Fruit fly (Drosophila melanogaster): ENCODE data around the gene Ald2.

The Ald2 gene

dm6 chr3R:26463146-26463545, 49.3 kb downstream of the Ald2 start:
- TF ChIP-seq ttk (optimal IDR thresholded peaks at IDR 0.05) (no peak), Sin3A (optimal IDR thresholded peaks at IDR 0.05) (no peak), Myc (optimal IDR thresholded peaks at IDR 0.05) (no peak), h (optimal IDR thresholded peaks at IDR 0.05) (no peak), insv (optimal IDR thresholded peaks at IDR 0.05) (no peak)

dm6 chr3R:26463558-26463957, 49.7 kb downstream of the Ald2 start:
- TF ChIP-seq Sin3A (optimal IDR thresholded peaks at IDR 0.05) (no peak), h (optimal IDR thresholded peaks at IDR 0.05) (no peak), ttk (optimal IDR thresholded peaks at IDR 0.05) (no peak), Myc (optimal IDR thresholded peaks at IDR 0.05) (no peak), psq (optimal IDR thresholded peaks at IDR 0.05) (no peak), insv (optimal IDR thresholded peaks at IDR 0.05) (no peak)

- TF ChIP-seq h (optimal IDR thresholded peaks at IDR 0.05) (no peak), ttk (optimal IDR thresholded peaks at IDR 0.05) (no peak), insv (optimal IDR thresholded peaks at IDR 0.05) (no peak), psq (optimal IDR thresholded peaks at IDR 0.05) (no peak), Myc (optimal IDR thresholded peaks at IDR 0.05) (no peak), Sin3A (optimal IDR thresholded peaks at IDR 0.05) (no peak)
Observed at dm6 chr3R:26464370-26464769, 50.5 kb downstream of the Ald2 start.

- no peak for TF ChIP-seq insv (optimal IDR thresholded peaks at IDR 0.05)
- TF ChIP-seq h (optimal IDR thresholded peaks at IDR 0.05): no peak
- TF ChIP-seq Sin3A (optimal IDR thresholded peaks at IDR 0.05): no peak
- no peak for TF ChIP-seq ttk (optimal IDR thresholded peaks at IDR 0.05)
- no peak for TF ChIP-seq Myc (optimal IDR thresholded peaks at IDR 0.05)
- TF ChIP-seq psq (optimal IDR thresholded peaks at IDR 0.05): no peak
Observed at dm6 chr3R:26465121-26465520, 51.2 kb downstream of the Ald2 start.

Data from Kc167 (cell line).